Fruit fly (Drosophila melanogaster): Measurements from ENCODE around the gene Pmvk.

dm6 chr2L:19530092-19530491 is 50.1 kb downstream of the Pmvk start, which contains the start of gene CG10165:
- TF ChIP-seq CG8478 (optimal IDR thresholded peaks at IDR 0.05) (no peak), CTCF (optimal IDR thresholded peaks at IDR 0.05) (no peak)

Measured in S2 (cell line).